Fruit fly (Drosophila melanogaster): ENCODE measurements around the gene CG8419.

DNA sequence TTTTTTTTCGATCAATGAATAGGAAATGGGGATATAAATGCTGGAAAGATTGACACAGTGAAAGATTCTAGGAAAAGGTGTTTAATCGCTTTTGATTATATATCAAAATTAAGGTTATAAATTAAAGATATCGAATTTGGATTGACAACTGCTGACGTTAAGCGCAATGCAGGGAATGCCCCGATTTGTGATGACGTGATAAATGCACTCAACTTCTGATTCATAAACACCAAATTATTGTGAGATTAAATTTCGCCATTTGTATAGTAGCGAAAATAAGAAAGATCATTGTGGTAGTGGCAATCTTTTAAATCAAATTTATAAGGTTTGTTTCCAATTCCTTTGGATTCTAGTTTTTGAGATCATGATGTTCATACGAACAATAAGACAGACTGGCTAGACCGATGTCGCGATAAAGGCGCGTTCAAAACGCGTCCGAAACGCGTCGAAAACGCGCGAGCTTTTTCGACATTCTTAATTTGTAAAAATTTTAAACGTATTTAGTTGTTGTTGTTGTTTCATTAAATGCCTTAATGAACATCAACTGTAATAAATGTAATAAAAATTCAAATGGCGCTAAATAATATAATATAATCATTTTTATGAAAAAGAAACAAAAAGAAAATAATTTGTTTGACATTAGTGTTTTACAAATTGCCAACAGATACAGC, 9.4 kb downstream of the CG8419 start, which contains the start of gene CG8349:
- TF ChIP-seq usp (GFP tag; optimal IDR thresholded peaks at IDR 0.05) (no peak), Hr78 (GFP tag; optimal IDR thresholded peaks at IDR 0.05) (no peak), psq (GFP tag; optimal IDR thresholded peaks at IDR 0.05) (no peak), fru (GFP tag; optimal IDR thresholded peaks at IDR 0.05) (no peak)

Measured in whole organism, wandering third instar larva.